Fruit fly (Drosophila melanogaster) whole organism: ENCODE data around the gene CG7304.

Experiments used
- CG8478 ChIP-seq: fragments of >200 bp; optimal IDR thresholded peaks from 2 replicates; lab custom pipeline; 2018; ENCODE audit warnings: inconsistent platforms
- pan ChIP-seq: fragments of >200 bp; optimal IDR thresholded peaks from 2 replicates; lab custom pipeline; 2017
- psq ChIP-seq: fragments of >200 bp; optimal IDR thresholded peaks from 2 replicates; lab custom pipeline; 2017
- usp ChIP-seq: fragments of >200 bp; optimal IDR thresholded peaks from 2 replicates; lab custom pipeline; 2017; ENCODE audit warnings: missing biosample characterization, missing genetic modification characterization, mixed read lengths

DNA sequence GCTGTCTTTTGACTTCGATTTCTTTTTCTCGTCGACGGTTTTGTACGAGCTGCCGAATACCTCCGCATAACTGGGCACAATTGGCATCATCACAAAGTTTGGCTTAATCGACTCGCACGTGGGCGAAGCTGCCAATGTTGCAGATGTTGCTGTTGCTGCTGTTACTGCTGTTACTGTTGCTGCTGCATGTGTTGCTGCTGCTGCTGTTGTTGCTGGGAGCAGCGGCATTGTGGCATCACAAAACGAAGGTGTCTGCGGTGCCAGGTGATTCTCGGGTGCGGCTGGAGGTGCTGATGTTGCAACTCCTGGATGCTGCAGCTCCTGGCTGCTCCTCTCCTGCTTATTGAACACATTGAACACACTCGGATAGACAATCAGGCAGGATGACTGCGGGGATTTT, 18.4 kb downstream of the CG7304 start:
- TF ChIP-seq CG8478 (lab: Kevin White, UChicago), result no peak
- no peak for TF ChIP-seq psq (lab: Kevin White, UChicago)
- TF ChIP-seq pan (lab: Kevin White, UChicago), result no peak
- no peak for TF ChIP-seq usp (GFP tag; lab: Kevin White, UChicago)
